Worm (Caenorhabditis elegans) whole organism, young adult: ENCODE measurements around the gene F54D5.23.
A peak's percentile ranks its signal among the peaks of the same experiment; 100 is the strongest.

Experiments
- F39B2.1 ChIP-seq: fragments of 200-800 bp; sonication (Bioruptor generic); IDR thresholded peaks from 2 replicates; pipeline ENCODE4 v1.3.6; 2022; ENCODE audit warnings: missing genetic modification reagents, missing genetic modification characterization, missing compliant biosample characterization
- F52B5.7 ChIP-seq: sonication (generic microtip); optimal IDR thresholded peaks from 2 replicates; lab custom pipeline; 2016; ENCODE audit warnings: mild to moderate bottlenecking, missing genetic modification characterization, missing compliant biosample characterization
- F57C9.4 ChIP-seq: sonication (generic microtip); optimal IDR thresholded peaks from 2 replicates; lab custom pipeline; 2017; ENCODE audit warnings: mild to moderate bottlenecking, missing genetic modification characterization, missing compliant biosample characterization
- Y53F4B.3 ChIP-seq: fragments of 200-800 bp; sonication (Bioruptor generic); IDR thresholded peaks from 2 replicates; pipeline ENCODE4 v1.3.6; 2022; ENCODE audit warnings: missing genetic modification reagents, missing genetic modification characterization, missing compliant biosample characterization
- Y56A3A.18 ChIP-seq: fragments of 200-800 bp; sonication (Bioruptor generic); IDR thresholded peaks from 2 replicates; pipeline ENCODE4 v1.3.6; 2022; ENCODE audit warnings: missing genetic modification reagents, missing genetic modification characterization, missing compliant biosample characterization
- Y67H2A.10 ChIP-seq: fragments of 200-800 bp; sonication (Bioruptor generic); conservative IDR thresholded peaks from 2 replicates; pipeline ENCODE4 v1.3.6; 2022; ENCODE audit warnings: missing genetic modification reagents, missing genetic modification characterization, missing compliant biosample characterization
- Y79H2A.3 ChIP-seq: fragments of 200-800 bp; sonication (Bioruptor generic); conservative IDR thresholded peaks from 2 replicates; pipeline ENCODE4 v1.3.6; 2022; ENCODE audit warnings: missing genetic modification reagents, missing genetic modification characterization, missing compliant biosample characterization
- Y95B8A.8 ChIP-seq: fragments of 200-800 bp; sonication (Bioruptor generic); IDR thresholded peaks from 2 replicates; pipeline ENCODE4 v1.3.6; 2022; ENCODE audit warnings: missing genetic modification reagents, missing genetic modification characterization, missing compliant biosample characterization
- ZK185.1 ChIP-seq: sonication (generic microtip); optimal IDR thresholded peaks from 2 replicates; lab custom pipeline; 2016; ENCODE audit warnings: mild to moderate bottlenecking, missing genetic modification characterization, missing compliant biosample characterization; ENCODE audit not compliant: poor library complexity, severe bottlenecking
- akir-1 ChIP-seq: fragments of 200-800 bp; sonication (Bioruptor generic); optimal IDR thresholded peaks from 2 replicates; lab custom pipeline; 2018; ENCODE audit warnings: mild to moderate bottlenecking, missing genetic modification characterization, moderate library complexity, missing compliant biosample characterization
- atf-7 ChIP-seq: sonication (generic microtip); optimal IDR thresholded peaks from 2 replicates; lab custom pipeline; 2017; ENCODE audit warnings: mild to moderate bottlenecking, missing genetic modification characterization, missing compliant biosample characterization
- athp-1 ChIP-seq: sonication (generic microtip); optimal IDR thresholded peaks from 2 replicates; lab custom pipeline; 2017; ENCODE audit warnings: mild to moderate bottlenecking, missing genetic modification characterization, missing compliant biosample characterization
- attf-3 ChIP-seq: fragments of 200-800 bp; sonication (Bioruptor generic); conservative IDR thresholded peaks from 2 replicates; pipeline ENCODE4 v1.3.6; 2022; ENCODE audit warnings: missing genetic modification reagents, missing genetic modification characterization, missing compliant biosample characterization
- attf-5 ChIP-seq: fragments of 200-800 bp; sonication (Bioruptor generic); optimal IDR thresholded peaks from 2 replicates; lab custom pipeline; 2018; ENCODE audit warnings: mild to moderate bottlenecking, missing genetic modification characterization, missing compliant biosample characterization
- attf-6 ChIP-seq: fragments of 200-800 bp; sonication (Bioruptor generic); IDR thresholded peaks from 2 replicates; pipeline ENCODE4 v1.3.6; 2022; ENCODE audit warnings: missing genetic modification reagents, missing genetic modification characterization, missing compliant biosample characterization
- bed-1 ChIP-seq: fragments of 200-800 bp; sonication (Bioruptor generic); IDR thresholded peaks from 2 replicates; pipeline ENCODE4 v1.3.6; 2022; ENCODE audit warnings: missing genetic modification reagents, missing genetic modification characterization, missing compliant biosample characterization
- cebp-1 ChIP-seq, 2 experiments: fragments of 200-800 bp in 1 of 2; sonication (Bioruptor generic) in 1 of 2; sonication (generic microtip) in 1 of 2; IDR thresholded peaks in 1 of 2; optimal IDR thresholded peaks in 1 of 2; 2 replicates each; pipeline versions ENCODE4 v1.3.6 to Lab custom; 2017 to 2022; ENCODE audit warnings: missing compliant biosample characterization in 2 of 2, missing genetic modification characterization in 2 of 2, mild to moderate bottlenecking in 1 of 2, missing genetic modification reagents in 1 of 2, moderate library complexity in 1 of 2
- cebp-2 ChIP-seq: fragments of 200-800 bp; sonication (Bioruptor generic); IDR thresholded peaks from 2 replicates; pipeline ENCODE4 v1.3.6; 2022; ENCODE audit warnings: missing genetic modification characterization, missing compliant biosample characterization
- ceh-40 ChIP-seq: fragments of 200-800 bp; sonication (Bioruptor generic); IDR thresholded peaks from 2 replicates; pipeline ENCODE4 v1.3.6; 2022; ENCODE audit warnings: missing genetic modification characterization, missing compliant biosample characterization
- dox-1 ChIP-seq: fragments of 200-800 bp; sonication (Bioruptor generic); IDR thresholded peaks from 2 replicates; pipeline ENCODE4 v1.3.6; 2022; ENCODE audit warnings: missing genetic modification reagents, missing genetic modification characterization, missing compliant biosample characterization
- dpl-1 ChIP-seq: fragments of 150-350 bp; optimal IDR thresholded peaks from 2 replicates; lab custom pipeline; 2014; ENCODE audit warnings: missing biosample characterization, missing genetic modification reagents, missing genetic modification characterization
- ekl-4 ChIP-seq: fragments of 200-800 bp; sonication (Bioruptor generic); IDR thresholded peaks from 2 replicates; pipeline ENCODE4 v1.3.6; 2022; ENCODE audit warnings: missing genetic modification reagents, missing genetic modification characterization, missing compliant biosample characterization
- him-1 ChIP-seq: sonication (generic microtip); optimal IDR thresholded peaks from 2 replicates; lab custom pipeline; 2016; ENCODE audit warnings: missing genotype, missing genetic modification reagents, missing genetic modification characterization, missing compliant biosample characterization
- hlh-12 ChIP-seq: sonication (generic microtip); optimal IDR thresholded peaks from 2 replicates; lab custom pipeline; 2016; ENCODE audit warnings: missing genetic modification characterization, missing compliant biosample characterization
- hlh-26 ChIP-seq: fragments of 200-800 bp; sonication (Bioruptor generic); conservative IDR thresholded peaks from 2 replicates; pipeline ENCODE4 v1.3.6; 2022; ENCODE audit warnings: missing genetic modification reagents, missing genetic modification characterization, missing compliant biosample characterization
- hmg-1.2 ChIP-seq: fragments of 200-800 bp; sonication (Bioruptor generic); IDR thresholded peaks from 2 replicates; pipeline ENCODE4 v1.3.6; 2022; ENCODE audit warnings: missing genetic modification reagents, missing genetic modification characterization, missing compliant biosample characterization
- hrde-1 ChIP-seq: sonication (generic microtip); optimal IDR thresholded peaks from 2 replicates; lab custom pipeline; 2016; ENCODE audit warnings: missing genetic modification characterization, mild to moderate bottlenecking, missing compliant biosample characterization, moderate library complexity, missing genotype, missing genetic modification reagents, borderline replicate concordance
- hsf-1 ChIP-seq: fragments of 200-800 bp; sonication (Bioruptor generic); IDR thresholded peaks from 2 replicates; pipeline ENCODE4 v1.3.6; 2022; ENCODE audit warnings: missing genetic modification reagents, missing genetic modification characterization, missing compliant biosample characterization
- let-526 ChIP-seq: fragments of 200-800 bp; sonication (Bioruptor generic); IDR thresholded peaks from 2 replicates; pipeline ENCODE4 v1.3.6; 2022; ENCODE audit warnings: missing genetic modification reagents, missing genetic modification characterization, missing compliant biosample characterization
- lin-35 ChIP-seq, 3 experiments: fragments of 150-350 bp in 2 of 3; sonication (generic microtip) in 1 of 3; optimal IDR thresholded peaks; 2 replicates each; lab custom pipeline; 2014 to 2018; ENCODE audit warnings: missing biosample characterization in 3 of 3, missing genetic modification characterization in 3 of 3, missing genetic modification reagents in 3 of 3
- lin-54 ChIP-seq: fragments of 200-800 bp; sonication (Bioruptor generic); optimal IDR thresholded peaks from 2 replicates; lab custom pipeline; 2018; ENCODE audit warnings: mild to moderate bottlenecking, missing genetic modification characterization, missing compliant biosample characterization
- nfya-1 ChIP-seq: sonication (generic microtip); optimal IDR thresholded peaks from 2 replicates; lab custom pipeline; 2017; ENCODE audit warnings: antibody characterized with exemption, missing compliant biosample characterization, missing genetic modification characterization, borderline replicate concordance; ENCODE audit not compliant: insufficient read depth
- nfya-2 ChIP-seq: fragments of 200-800 bp; sonication (Bioruptor generic); IDR thresholded peaks from 2 replicates; pipeline ENCODE4 v1.3.6; 2022; ENCODE audit warnings: missing genetic modification reagents, missing genetic modification characterization, missing compliant biosample characterization
- nhr-120 ChIP-seq: fragments of 200-800 bp; sonication (Bioruptor generic); IDR thresholded peaks from 2 replicates; pipeline ENCODE4 v1.3.6; 2022; ENCODE audit warnings: missing genetic modification characterization, missing compliant biosample characterization
- nhr-80 ChIP-seq: sonication (generic microtip); optimal IDR thresholded peaks from 2 replicates; lab custom pipeline; 2016; ENCODE audit warnings: missing genetic modification characterization, missing compliant biosample characterization
- pbrm-1 ChIP-seq: fragments of 200-800 bp; sonication (Bioruptor generic); IDR thresholded peaks from 2 replicates; pipeline ENCODE4 v1.3.6; 2022; ENCODE audit warnings: missing genetic modification reagents, missing genetic modification characterization, missing compliant biosample characterization
- snpc-1.3 ChIP-seq: sonication (generic microtip); optimal IDR thresholded peaks from 2 replicates; lab custom pipeline; 2017; ENCODE audit warnings: missing genetic modification characterization, mild to moderate bottlenecking, missing compliant biosample characterization, antibody characterized with exemption, moderate library complexity, missing genotype, missing genetic modification reagents; ENCODE audit not compliant: insufficient read depth
- snpc-3.4 ChIP-seq: sonication (generic microtip); optimal IDR thresholded peaks from 2 replicates; lab custom pipeline; 2017; ENCODE audit warnings: missing genetic modification characterization, mild to moderate bottlenecking, missing compliant biosample characterization, antibody characterized with exemption, moderate library complexity, missing genotype, missing genetic modification reagents
- somi-1 ChIP-seq: fragments of 200-800 bp; sonication (Bioruptor generic); optimal IDR thresholded peaks from 2 replicates; lab custom pipeline; 2018; ENCODE audit warnings: mild to moderate bottlenecking, missing genetic modification characterization, missing compliant biosample characterization
- sptf-2 ChIP-seq: fragments of 200-800 bp; sonication (Bioruptor generic); optimal IDR thresholded peaks from 2 replicates; lab custom pipeline; 2018; ENCODE audit warnings: mild to moderate bottlenecking, missing genetic modification characterization, missing compliant biosample characterization
- unc-130 ChIP-seq: sonication (generic microtip); optimal IDR thresholded peaks from 2 replicates; lab custom pipeline; 2016; ENCODE audit warnings: missing genetic modification reagents, missing genetic modification characterization, missing compliant biosample characterization
- unc-62 ChIP-seq: fragments of 150-350 bp; optimal IDR thresholded peaks from 2 replicates; lab custom pipeline; 2014; ENCODE audit warnings: missing biosample characterization, missing genetic modification reagents, missing genetic modification characterization
- xnd-1 ChIP-seq: sonication (generic microtip); optimal IDR thresholded peaks from 2 replicates; lab custom pipeline; 2016; ENCODE audit warnings: missing genotype, missing genetic modification reagents, missing genetic modification characterization, missing compliant biosample characterization
- zim-3 ChIP-seq: sonication (generic microtip); optimal IDR thresholded peaks from 2 replicates; lab custom pipeline; 2017; ENCODE audit warnings: mild to moderate bottlenecking, missing genetic modification characterization, moderate library complexity, missing compliant biosample characterization
- ztf-25 ChIP-seq: fragments of 200-800 bp; sonication (Bioruptor generic); IDR thresholded peaks from 2 replicates; pipeline ENCODE4 v1.3.6; 2022; ENCODE audit warnings: missing genetic modification reagents, missing genetic modification characterization, missing compliant biosample characterization
- ztf-26 ChIP-seq: sonication (generic microtip); optimal IDR thresholded peaks from 2 replicates; lab custom pipeline; 2017; ENCODE audit warnings: missing genetic modification characterization, missing compliant biosample characterization
- ztf-28 ChIP-seq: fragments of 200-800 bp; sonication (Bioruptor generic); IDR thresholded peaks from 2 replicates; pipeline ENCODE4 v1.3.6; 2022; ENCODE audit warnings: missing genetic modification reagents, missing genetic modification characterization, missing compliant biosample characterization
- ztf-3 ChIP-seq: fragments of 200-800 bp; sonication (Bioruptor generic); optimal IDR thresholded peaks from 2 replicates; lab custom pipeline; 2018; ENCODE audit warnings: mild to moderate bottlenecking, missing genetic modification characterization, missing compliant biosample characterization

F54D5.23 gene

DNA sequence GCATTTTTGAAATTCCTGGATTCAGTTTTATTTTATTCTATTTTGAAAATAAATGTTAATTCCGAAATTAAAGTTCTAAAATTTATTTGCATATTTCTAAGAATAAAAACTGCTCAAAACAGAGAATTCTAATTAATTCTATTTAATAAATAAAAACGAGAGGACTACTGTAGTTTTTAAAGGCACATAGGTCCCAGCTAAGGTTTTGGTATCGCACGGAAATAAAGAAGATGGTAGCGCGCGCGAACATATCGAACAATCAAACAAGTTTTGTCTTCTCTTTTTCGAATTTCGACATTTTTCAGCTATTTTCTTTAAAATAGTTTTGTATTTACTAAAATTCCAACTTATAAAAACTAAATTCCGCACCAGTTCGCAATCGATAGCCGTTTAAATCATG, 8.8 kb upstream of the F54D5.23 start:
- TF ChIP-seq Y79H2A.3 (GFP tag; lab: Robert Waterston, UW) (0 out of 2 replicates have a peak, but pooled peaks have one; percentile 73), nhr-80 (tag; lab: Kevin White, UChicago) (no peak), Y67H2A.10 (GFP tag; lab: Robert Waterston, UW) (no peak), hmg-1.2 (peak; percentile 45; the same call in 1 of the 2 replicates), Y95B8A.8 (GFP tag; lab: Robert Waterston, UW) (peak; percentile 89; the same call in 1 of the 2 replicates), bed-1 (no peak), cebp-1 (GFP tag; IDR thresholded peaks at IDR 0.05; lab: Robert Waterston, UW) (no peak), cebp-1 (tag; optimal IDR thresholded peaks at IDR 0.05; lab: Kevin White, UChicago) (no peak), dpl-1 (GFP tag; lab: Kevin White, UChicago) (peak; percentile 89), ZK185.1 (no peak), snpc-1.3 (peak; percentile 47), hrde-1 (tag; lab: Kevin White, UChicago) (no peak), lin-54 (peak; percentile 80), xnd-1 (peak; percentile 93), akir-1 (GFP tag; lab: Kevin White, UChicago) (no peak), ztf-25 (GFP tag; lab: Robert Waterston, UW) (no peak), sptf-2 (GFP tag; lab: Kevin White, UChicago) (no peak), lin-35 (GFP tag; optimal IDR thresholded peaks at IDR 0.05; lab: Kevin White, UChicago) (peak in 1 of 3 experiments; percentile 77), unc-130 (GFP tag; lab: Kevin White, UChicago) (peak; percentile 58), dox-1 (GFP tag; lab: Robert Waterston, UW) (peak; percentile 81), attf-3 (GFP tag; lab: Robert Waterston, UW) (no peak), let-526 (GFP tag; lab: Robert Waterston, UW) (no peak), F52B5.7 (tag; lab: Kevin White, UChicago) (no peak), athp-1 (tag; lab: Kevin White, UChicago) (peak; percentile 13), Y53F4B.3 (GFP tag; lab: Robert Waterston, UW) (no peak), unc-62 (GFP tag; lab: Kevin White, UChicago) (no peak), nfya-1 (no peak), hsf-1 (GFP tag; lab: Robert Waterston, UW) (peak; percentile 88), F39B2.1 (GFP tag; lab: Robert Waterston, UW) (no peak), F57C9.4 (tag; lab: Kevin White, UChicago) (no peak), ceh-40 (GFP tag; lab: Robert Waterston, UW) (no peak), zim-3 (tag; lab: Kevin White, UChicago) (no peak), Y56A3A.18 (no peak), atf-7 (tag; lab: Kevin White, UChicago) (no peak), him-1 (peak; percentile 37), snpc-3.4 (peak; percentile 47), hlh-12 (tag; lab: Kevin White, UChicago) (no peak), attf-6 (GFP tag; lab: Robert Waterston, UW) (0 out of 2 replicates have a peak, but pooled peaks have one; percentile 48), nhr-120 (GFP tag; lab: Robert Waterston, UW) (no peak), hlh-26 (no peak), somi-1 (GFP tag; lab: Kevin White, UChicago) (no peak), pbrm-1 (0 out of 2 replicates have a peak, but pooled peaks have one; percentile 21), ekl-4 (GFP tag; lab: Robert Waterston, UW) (peak; percentile 75), nfya-2 (GFP tag; lab: Robert Waterston, UW) (no peak), attf-5 (GFP tag; lab: Kevin White, UChicago) (no peak), ztf-3 (GFP tag; lab: Kevin White, UChicago) (no peak), cebp-2 (no peak), ztf-28 (GFP tag; lab: Robert Waterston, UW) (no peak), ztf-26 (no peak)
